Worm (Caenorhabditis elegans) whole organism, L4 larva: ENCODE measurements around the gene srx-87.
A peak's percentile ranks its signal among the peaks of the same experiment; 100 is the strongest.

Experiments
- D1046.2 ChIP-seq: fragments of 200-800 bp; sonication (Bioruptor generic); IDR thresholded peaks from 2 replicates; pipeline ENCODE4 v1.3.6; 2022; ENCODE audit warnings: missing genetic modification characterization, missing compliant biosample characterization
- F10B5.3 ChIP-seq: sonication (generic microtip); optimal IDR thresholded peaks from 2 replicates; lab custom pipeline; 2016; ENCODE audit warnings: mild to moderate bottlenecking, missing genetic modification characterization, missing compliant biosample characterization
- F49E8.2 ChIP-seq: sonication (generic microtip); optimal IDR thresholded peaks from 2 replicates; lab custom pipeline; 2016; ENCODE audit warnings: missing compliant biosample characterization, mild to moderate bottlenecking, missing genetic modification characterization, borderline replicate concordance
- Y105C5A.15 ChIP-seq: fragments of 200-800 bp; sonication (Bioruptor generic); IDR thresholded peaks from 2 replicates; pipeline ENCODE4 v1.3.6; 2022; ENCODE audit warnings: missing genetic modification characterization, missing compliant biosample characterization
- Y75B8A.6 ChIP-seq: fragments of 200-800 bp; sonication (Bioruptor generic); IDR thresholded peaks from 2 replicates; pipeline ENCODE4 v1.3.6; 2022; ENCODE audit warnings: missing genetic modification reagents, missing genetic modification characterization, missing compliant biosample characterization
- ZK546.5 ChIP-seq, 2 experiments: sonication (generic microtip); optimal IDR thresholded peaks; 2 replicates each; lab custom pipeline; 2017; ENCODE audit warnings: missing biosample characterization in 2 of 2, missing genetic modification characterization in 2 of 2
- ama-1 ChIP-seq: fragments of 150-350 bp; optimal IDR thresholded peaks from 2 replicates; lab custom pipeline; 2014; ENCODE audit warnings: inconsistent platforms, mixed read lengths
- arid-1 ChIP-seq: fragments of 200-800 bp; sonication (Bioruptor generic); conservative IDR thresholded peaks from 2 replicates; pipeline ENCODE4 v1.3.6; 2022; ENCODE audit warnings: missing genetic modification reagents, missing genetic modification characterization, missing compliant biosample characterization
- attf-4 ChIP-seq: sonication (generic microtip); optimal IDR thresholded peaks from 3 replicates; lab custom pipeline; 2017; ENCODE audit warnings: missing biosample characterization, missing genetic modification characterization
- ceh-32 ChIP-seq: sonication (generic microtip); optimal IDR thresholded peaks from 2 replicates; lab custom pipeline; 2016; ENCODE audit warnings: mild to moderate bottlenecking, missing genetic modification characterization, missing compliant biosample characterization; ENCODE audit not compliant: poor library complexity
- daf-16 ChIP-seq, 3 experiments: sonication (generic microtip); optimal IDR thresholded peaks; 2 replicates each; lab custom pipeline; 2016 to 2017; ENCODE audit warnings: missing genetic modification characterization in 3 of 3, missing genetic modification reagents in 3 of 3, mild to moderate bottlenecking in 2 of 3, missing compliant biosample characterization in 2 of 3, missing biosample characterization in 1 of 3, moderate library complexity in 1 of 3
- daf-19 ChIP-seq: fragments of 200-800 bp; sonication (Bioruptor generic); conservative IDR thresholded peaks from 2 replicates; pipeline ENCODE4 v1.3.6; 2022; ENCODE audit warnings: missing genetic modification characterization, missing compliant biosample characterization
- dmd-6 ChIP-seq: fragments of 200-800 bp; sonication (Bioruptor generic); IDR thresholded peaks from 2 replicates; pipeline ENCODE4 v1.3.6; 2022; ENCODE audit warnings: missing genetic modification reagents, missing genetic modification characterization, missing compliant biosample characterization
- dmd-9 ChIP-seq: fragments of 200-800 bp; sonication (Bioruptor generic); IDR thresholded peaks from 2 replicates; pipeline ENCODE4 v1.3.6; 2022; ENCODE audit warnings: missing genetic modification reagents, missing genetic modification characterization, missing compliant biosample characterization
- egl-43 ChIP-seq: fragments of 200-800 bp; sonication (Bioruptor generic); IDR thresholded peaks from 2 replicates; pipeline ENCODE4 v1.3.6; 2022; ENCODE audit warnings: missing genetic modification reagents, missing genetic modification characterization, missing compliant biosample characterization
- hif-1 ChIP-seq, 2 experiments: sonication (generic microtip); optimal IDR thresholded peaks; 2 replicates each; lab custom pipeline; 2016 to 2017; ENCODE audit warnings: missing compliant biosample characterization in 2 of 2, missing genetic modification characterization in 2 of 2, missing genetic modification reagents in 2 of 2, missing genotype in 2 of 2, mild to moderate bottlenecking in 1 of 2
- lin-1 ChIP-seq: fragments of 200-800 bp; sonication (Bioruptor generic); IDR thresholded peaks from 2 replicates; pipeline ENCODE4 v1.3.6; 2022; ENCODE audit warnings: missing genetic modification reagents, missing genetic modification characterization, missing compliant biosample characterization
- lin-13 ChIP-seq: fragments of 150-350 bp; optimal IDR thresholded peaks from 2 replicates; lab custom pipeline; 2014; ENCODE audit warnings: missing biosample characterization, missing genetic modification reagents, missing genetic modification characterization
- madf-5 ChIP-seq, 2 experiments: fragments of 200-800 bp; sonication (Bioruptor generic); IDR thresholded peaks; 2 replicates each; pipeline ENCODE4 v1.3.6; 2022; ENCODE audit warnings: missing compliant biosample characterization in 2 of 2, missing genetic modification characterization in 2 of 2
- madf-9 ChIP-seq: fragments of 200-800 bp; sonication (Bioruptor generic); conservative IDR thresholded peaks from 2 replicates; pipeline ENCODE4 v1.3.6; 2022; ENCODE audit warnings: missing genetic modification reagents, missing genetic modification characterization, missing compliant biosample characterization
- mdl-1 ChIP-seq, 2 experiments: fragments of 150-350 bp in 1 of 2; sonication (generic microtip) in 1 of 2; optimal IDR thresholded peaks; 2 replicates each; lab custom pipeline; 2014 to 2017; ENCODE audit warnings: missing biosample characterization in 2 of 2, missing genetic modification characterization in 2 of 2
- mxl-3 ChIP-seq: fragments of 200-800 bp; sonication (Bioruptor generic); optimal IDR thresholded peaks from 2 replicates; lab custom pipeline; 2018; ENCODE audit warnings: mild to moderate bottlenecking, missing genetic modification characterization, missing compliant biosample characterization
- nhr-102 ChIP-seq: sonication (generic microtip); optimal IDR thresholded peaks from 2 replicates; lab custom pipeline; 2016; ENCODE audit warnings: mild to moderate bottlenecking, missing genetic modification characterization, moderate library complexity, missing compliant biosample characterization
- nhr-111 ChIP-seq: fragments of 200-800 bp; sonication (Bioruptor generic); optimal IDR thresholded peaks from 2 replicates; lab custom pipeline; 2018; ENCODE audit warnings: mild to moderate bottlenecking, missing genetic modification characterization, missing compliant biosample characterization
- nhr-28 ChIP-seq: fragments of 150-350 bp; optimal IDR thresholded peaks from 2 replicates; lab custom pipeline; 2014; ENCODE audit warnings: missing biosample characterization, missing genetic modification characterization
- nhr-41 ChIP-seq: fragments of 200-800 bp; sonication (Bioruptor generic); IDR thresholded peaks from 2 replicates; pipeline ENCODE4 v1.3.6; 2022; ENCODE audit warnings: missing genetic modification reagents, missing genetic modification characterization, missing compliant biosample characterization
- nhr-42 ChIP-seq: fragments of 200-800 bp; sonication (Bioruptor generic); IDR thresholded peaks from 2 replicates; pipeline ENCODE4 v1.3.6; 2022; ENCODE audit warnings: missing genetic modification characterization, missing compliant biosample characterization
- nhr-48 ChIP-seq: sonication (generic microtip); optimal IDR thresholded peaks from 2 replicates; lab custom pipeline; 2016; ENCODE audit warnings: mild to moderate bottlenecking, missing genetic modification characterization, missing compliant biosample characterization
- php-3 ChIP-seq: fragments of 200-800 bp; sonication (Bioruptor generic); IDR thresholded peaks from 2 replicates; pipeline ENCODE4 v1.3.6; 2022; ENCODE audit warnings: missing genetic modification reagents, missing genetic modification characterization, missing compliant biosample characterization
- saeg-2 ChIP-seq: fragments of 200-800 bp; sonication (Bioruptor generic); IDR thresholded peaks from 2 replicates; pipeline ENCODE4 v1.3.6; 2022; ENCODE audit warnings: missing genetic modification reagents, missing genetic modification characterization, missing compliant biosample characterization
- sdz-12 ChIP-seq: fragments of 200-800 bp; sonication (Bioruptor generic); optimal IDR thresholded peaks from 2 replicates; lab custom pipeline; 2018; ENCODE audit warnings: mild to moderate bottlenecking, missing genetic modification characterization, missing compliant biosample characterization
- snpc-1.2 ChIP-seq: fragments of 200-800 bp; sonication (Bioruptor generic); IDR thresholded peaks from 2 replicates; pipeline ENCODE4 v1.3.6; 2022; ENCODE audit warnings: missing genetic modification reagents, missing genetic modification characterization, missing compliant biosample characterization
- spr-1 ChIP-seq: sonication (generic microtip); optimal IDR thresholded peaks from 2 replicates; lab custom pipeline; 2016; ENCODE audit warnings: mild to moderate bottlenecking, missing genetic modification characterization, missing compliant biosample characterization
- unc-39 ChIP-seq: sonication (generic microtip); optimal IDR thresholded peaks from 2 replicates; lab custom pipeline; 2017; ENCODE audit warnings: missing biosample characterization, missing genetic modification characterization
- unc-62 ChIP-seq, 3 experiments: fragments of 150-350 bp in 1 of 3; sonication (generic microtip); optimal IDR thresholded peaks in 2 of 3; peaks in 1 of 3; 1 replicate in 1 of 3; 2 replicates in 2 of 3; lab custom pipeline; 2014 to 2017; ENCODE audit warnings: missing biosample characterization in 3 of 3, missing genetic modification characterization in 3 of 3, missing genetic modification reagents in 3 of 3, missing genotype in 1 of 3
- zfp-3 ChIP-seq: fragments of 200-800 bp; sonication (Bioruptor generic); conservative IDR thresholded peaks from 2 replicates; pipeline ENCODE4 v1.3.6; 2022; ENCODE audit warnings: missing genetic modification reagents, missing genetic modification characterization, missing compliant biosample characterization

srx-87 gene

DNA sequence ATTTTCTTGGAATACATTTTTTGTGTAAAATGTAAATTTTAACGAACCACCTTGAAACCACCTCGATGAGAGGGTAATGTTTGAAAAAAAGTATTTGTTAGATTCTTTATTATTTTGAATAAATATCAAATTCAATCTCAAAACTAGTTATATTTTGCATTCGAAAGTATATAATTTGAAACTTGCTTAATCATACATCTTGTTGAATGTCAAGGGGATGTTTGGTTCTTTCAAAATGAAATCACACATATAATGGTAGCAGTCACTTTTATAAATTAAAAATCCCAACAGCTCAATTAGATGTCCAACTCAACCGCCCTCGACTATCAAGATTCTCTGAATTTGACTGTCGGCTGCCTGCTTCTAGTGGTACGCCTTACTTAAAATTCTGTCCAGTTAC is at the start of gene srx-87:
srx-87 (plus strand) TSS at position 301 of the 400 bp plus-strand sequence.
- TF ChIP-seq attf-4 (tag; lab: Kevin White, UChicago) (no peak), dmd-6 (GFP tag; lab: Robert Waterston, UW) (no peak), php-3 (GFP tag; lab: Robert Waterston, UW) (no peak), dmd-9 (GFP tag; lab: Robert Waterston, UW) (no peak), egl-43 (GFP tag; lab: Robert Waterston, UW) (no peak), ama-1 (lab: Kevin White, UChicago) (no peak), F10B5.3 (tag; lab: Kevin White, UChicago) (no peak), nhr-111 (GFP tag; lab: Kevin White, UChicago) (no peak), spr-1 (tag; lab: Kevin White, UChicago) (no peak), F49E8.2 (tag; lab: Kevin White, UChicago) (no peak), unc-39 (tag; lab: Kevin White, UChicago) (no peak), hif-1 (tag; optimal IDR thresholded peaks at IDR 0.05; lab: Kevin White, UChicago) (no peak), saeg-2 (no peak), mxl-3 (GFP tag; lab: Kevin White, UChicago) (no peak), snpc-1.2 (GFP tag; lab: Robert Waterston, UW) (no peak), Y105C5A.15 (GFP tag; lab: Robert Waterston, UW) (no peak)

- TF ChIP-seq madf-5 (GFP tag; IDR thresholded peaks at IDR 0.05; lab: Robert Waterston, UW) (no peak), unc-62 (GFP tag; optimal IDR thresholded peaks at IDR 0.05 in 1 of 2; lab: Kevin White, UChicago) (peak in 1 of 2 experiments; percentile 98), unc-62 (tag; optimal IDR thresholded peaks at IDR 0.05; lab: Kevin White, UChicago) (no peak)
These were observed 49.5 kb upstream of the srx-87 start for ce11 chrV:11515145-11515544.

- peak; percentile 76 for TF ChIP-seq nhr-28 (tag; lab: Kevin White, UChicago)
- no peak for TF ChIP-seq daf-16 (GFP tag; optimal IDR thresholded peaks at IDR 0.05; lab: Kevin White, UChicago)
- TF ChIP-seq daf-16 (tag; optimal IDR thresholded peaks at IDR 0.05; lab: Kevin White, UChicago) = peak; percentile 44
- no peak for TF ChIP-seq nhr-102 (tag; lab: Kevin White, UChicago)
These were observed 48.5 kb upstream of the srx-87 start, which contains the start of gene sdz-8 for ce11 chrV:11516141-11516591. Gene sdz-8 (minus strand): TSS chrV:11516191.

DNA sequence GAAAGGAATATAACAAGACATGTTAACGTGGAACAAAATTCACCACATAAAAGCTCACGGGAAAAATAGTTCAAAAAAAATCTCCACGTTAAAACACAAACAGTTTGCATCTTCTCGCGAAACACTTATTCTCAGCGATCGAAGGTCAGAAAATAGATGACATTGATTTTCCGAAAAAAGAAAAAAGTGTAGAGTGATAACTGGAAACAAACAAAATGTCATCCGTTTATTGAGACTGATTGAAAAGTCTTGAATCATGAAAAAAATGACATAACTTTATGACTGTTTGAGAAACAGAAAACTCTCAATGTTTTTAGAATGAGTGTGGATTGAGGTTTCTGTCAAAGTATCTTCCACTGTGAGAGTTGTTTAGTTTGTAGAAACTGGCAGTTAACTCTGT is 46.9 kb upstream of the srx-87 start, which contains the start of gene C55A6.4:
C55A6.4 (minus strand) TSS at position 101 of the 400 bp plus-strand sequence.
- TF ChIP-seq nhr-28 (tag; lab: Kevin White, UChicago) = no peak

DNA sequence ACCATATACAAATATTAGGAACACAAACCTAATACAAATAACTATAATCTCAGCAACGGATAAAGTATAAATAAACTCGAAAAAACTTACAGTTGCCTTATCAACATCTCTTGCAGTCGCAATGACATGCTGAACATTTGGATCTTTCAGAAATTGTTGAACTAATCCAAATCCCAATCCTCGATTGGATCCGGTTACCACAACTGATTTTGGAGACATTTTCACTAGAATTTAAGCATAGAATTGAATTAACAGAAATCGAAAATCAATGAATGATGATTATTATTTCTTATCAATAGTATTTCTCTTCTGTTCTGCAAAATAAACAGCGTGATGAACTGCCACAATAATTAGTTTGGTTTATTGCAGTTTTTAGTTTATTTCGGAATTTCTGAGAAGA is 44.5 kb upstream of the srx-87 start, which contains the start of the genes C55A6.11 and C55A6.7:
C55A6.11 (plus strand) TSS at position 301 of the 400 bp plus-strand sequence.
C55A6.7 (minus strand) TSS at position 316 of the 400 bp plus-strand sequence.
- TF ChIP-seq Y75B8A.6 (no peak), daf-16 (GFP tag; optimal IDR thresholded peaks at IDR 0.05; lab: Kevin White, UChicago) (no peak), daf-16 (tag; optimal IDR thresholded peaks at IDR 0.05; lab: Kevin White, UChicago) (peak; percentile 29), mdl-1 (tag; optimal IDR thresholded peaks at IDR 0.05; lab: Kevin White, UChicago) (no peak), madf-9 (GFP tag; lab: Robert Waterston, UW) (no peak), unc-62 (GFP tag; optimal IDR thresholded peaks at IDR 0.05 in 1 of 2; lab: Kevin White, UChicago) (peak in 1 of 2 experiments; percentile 86), unc-62 (tag; optimal IDR thresholded peaks at IDR 0.05; lab: Kevin White, UChicago) (no peak), nhr-28 (tag; lab: Kevin White, UChicago) (no peak)

DNA sequence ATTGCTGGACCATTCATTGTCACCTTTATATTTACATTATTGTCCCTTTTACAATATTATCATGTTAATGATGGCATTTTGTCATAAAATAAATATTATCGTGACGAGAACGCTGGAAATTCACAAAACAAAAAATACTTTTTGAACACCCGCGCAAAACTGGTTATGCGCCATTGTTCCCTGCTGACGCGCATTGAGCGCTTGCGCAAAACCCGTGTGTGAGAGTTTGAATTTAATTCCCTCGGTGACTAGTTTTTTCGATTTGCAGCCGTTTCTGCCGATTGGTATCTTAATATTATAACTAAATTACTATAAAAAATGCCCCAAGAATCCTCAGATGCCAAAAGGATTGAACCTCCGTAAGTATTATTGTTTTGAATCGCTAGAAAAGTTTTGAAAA is 43.2 kb upstream of the srx-87 start, which contains the start of gene pafo-1:
pafo-1 (plus strand) TSS at position 256 of the 400 bp plus-strand sequence.
- 0 out of 2 replicates have a peak, but pooled peaks have one; percentile 31 for TF ChIP-seq D1046.2 (GFP tag; lab: Robert Waterston, UW)
- peak in 1 of 2 experiments; percentile 72 for TF ChIP-seq unc-62 (GFP tag; optimal IDR thresholded peaks at IDR 0.05 in 1 of 2; lab: Kevin White, UChicago)
- TF ChIP-seq unc-62 (tag; optimal IDR thresholded peaks at IDR 0.05; lab: Kevin White, UChicago) = no peak
- TF ChIP-seq nhr-42 (GFP tag; lab: Robert Waterston, UW) = peak; percentile 84
- TF ChIP-seq daf-19 (GFP tag; lab: Robert Waterston, UW) = peak; percentile 66; the same call in 1 of the 2 replicates
- peak; percentile 37 for TF ChIP-seq ceh-32
- no peak for TF ChIP-seq snpc-1.2 (GFP tag; lab: Robert Waterston, UW)
- peak; percentile 50; the same call in 1 of the 2 replicates for TF ChIP-seq lin-1 (GFP tag; lab: Robert Waterston, UW)
- no peak for TF ChIP-seq sdz-12 (GFP tag; lab: Kevin White, UChicago)
- TF ChIP-seq lin-13 (GFP tag; lab: Kevin White, UChicago) = peak; percentile 75
- no peak for TF ChIP-seq unc-39 (tag; lab: Kevin White, UChicago)
- 0 out of 2 replicates have a peak, but pooled peaks have one; percentile 18 for TF ChIP-seq arid-1 (GFP tag; lab: Robert Waterston, UW)
- TF ChIP-seq ZK546.5 (tag; optimal IDR thresholded peaks at IDR 0.05; lab: Kevin White, UChicago) = no peak
- TF ChIP-seq zfp-3 = 0 out of 2 replicates have a peak, but pooled peaks have one; percentile 45
- TF ChIP-seq nhr-48 (tag; lab: Kevin White, UChicago) = peak; percentile 75
- TF ChIP-seq spr-1 (tag; lab: Kevin White, UChicago) = peak; percentile 67
- TF ChIP-seq nhr-41 (GFP tag; lab: Robert Waterston, UW) = no peak
- 0 out of 2 replicates have a peak, but pooled peaks have one; percentile 46 for TF ChIP-seq egl-43 (GFP tag; lab: Robert Waterston, UW)
